Fruit fly (Drosophila melanogaster) whole organism, embryonic: ENCODE measurements around the gene CG15741.

Experiments used
- Atf6 ChIP-seq: fragments of 200-800 bp; sonication (Bioruptor generic); IDR thresholded peaks from 2 replicates; pipeline ENCODE4 v1.3.6; 2022; ENCODE audit warnings: missing biosample characterization, missing genetic modification characterization
- CG10431 ChIP-seq: fragments of 200-800 bp; sonication (Bioruptor generic); optimal IDR thresholded peaks from 3 replicates; lab custom pipeline; 2018; ENCODE audit warnings: missing biosample characterization, mild to moderate bottlenecking, missing genetic modification characterization
- CG11560 ChIP-seq: fragments of 200-800 bp; sonication (Bioruptor generic); IDR thresholded peaks from 3 replicates; pipeline ENCODE4 v1.3.6; 2022; ENCODE audit warnings: missing biosample characterization, missing genetic modification characterization
- CG12104 ChIP-seq: fragments of 200-800 bp; sonication (Bioruptor generic); optimal IDR thresholded peaks from 3 replicates; lab custom pipeline; 2016; ENCODE audit warnings: missing biosample characterization, missing genetic modification characterization
- CG14014 ChIP-seq: fragments of 200-800 bp; sonication (Bioruptor generic); IDR thresholded peaks from 2 replicates; pipeline ENCODE4 v1.3.6; 2022; ENCODE audit warnings: missing biosample characterization, missing genetic modification characterization
- CG14710 ChIP-seq: fragments of 200-800 bp; sonication (Bioruptor generic); optimal IDR thresholded peaks from 3 replicates; lab custom pipeline; 2019; ENCODE audit warnings: missing biosample characterization, mild to moderate bottlenecking, missing genetic modification characterization, moderate library complexity
- CG1603 ChIP-seq: fragments of 200-800 bp; sonication (Bioruptor generic); optimal IDR thresholded peaks from 2 replicates; lab custom pipeline; 2019; ENCODE audit warnings: missing biosample characterization, mild to moderate bottlenecking, missing genetic modification characterization, moderate library complexity
- CG16863 ChIP-seq: fragments of 200-800 bp; sonication (Bioruptor generic); optimal IDR thresholded peaks from 3 replicates; lab custom pipeline; 2016; ENCODE audit warnings: missing biosample characterization, missing genetic modification characterization
- CG17328 ChIP-seq: fragments of 200-800 bp; sonication (Bioruptor generic); IDR thresholded peaks from 2 replicates; pipeline ENCODE4 v1.3.6; 2022; ENCODE audit warnings: missing biosample characterization, missing genetic modification characterization
- CG17361 ChIP-seq: fragments of 200-800 bp; sonication (Bioruptor generic); IDR thresholded peaks from 3 replicates; pipeline ENCODE4 v1.3.6; 2022; ENCODE audit warnings: missing biosample characterization, missing genetic modification characterization
- CG17912 ChIP-seq: fragments of 200-800 bp; sonication (Bioruptor generic); optimal IDR thresholded peaks from 2 replicates; lab custom pipeline; 2018; ENCODE audit warnings: missing biosample characterization, mild to moderate bottlenecking, missing genetic modification characterization
- CG18599 ChIP-seq: fragments of 200-800 bp; sonication (Bioruptor generic); optimal IDR thresholded peaks from 3 replicates; lab custom pipeline; 2017; ENCODE audit warnings: missing biosample characterization, missing genetic modification characterization, mild to moderate bottlenecking, moderate library complexity, missing genetic modification reagents
- CG2116 ChIP-seq: fragments of 200-800 bp; sonication (Bioruptor generic); optimal IDR thresholded peaks from 3 replicates; lab custom pipeline; 2018; ENCODE audit warnings: missing biosample characterization, mild to moderate bottlenecking, missing genetic modification characterization
- CG2129 ChIP-seq: fragments of 200-800 bp; sonication (Bioruptor generic); IDR thresholded peaks from 2 replicates; pipeline ENCODE4 v1.3.6; 2022; ENCODE audit warnings: missing biosample characterization, missing genetic modification characterization; ENCODE audit not compliant: partially characterized antibody
- CG6683 ChIP-seq: fragments of 200-800 bp; sonication (Bioruptor generic); optimal IDR thresholded peaks from 2 replicates; lab custom pipeline; 2017; ENCODE audit warnings: missing biosample characterization, mild to moderate bottlenecking, missing genetic modification characterization, missing genetic modification reagents
- CG6791 ChIP-seq: fragments of 200-800 bp; sonication (Bioruptor generic); IDR thresholded peaks from 3 replicates; pipeline ENCODE4 v1.3.6; 2022; ENCODE audit warnings: missing biosample characterization, missing genetic modification characterization; ENCODE audit not compliant: partially characterized antibody
- CG8089 ChIP-seq: fragments of 200-800 bp; sonication (Bioruptor generic); optimal IDR thresholded peaks from 3 replicates; lab custom pipeline; 2016; ENCODE audit warnings: missing biosample characterization, missing genetic modification characterization
- CG9932 ChIP-seq: fragments of 200-800 bp; sonication (Bioruptor generic); IDR thresholded peaks from 2 replicates; pipeline ENCODE4 v1.3.6; 2022; ENCODE audit warnings: missing biosample characterization, missing genetic modification characterization
- D ChIP-seq, 2 experiments: fragments of 200-800 bp in 1 of 2; fragments of >200 bp in 1 of 2; sonication (Bioruptor generic) in 1 of 2; optimal IDR thresholded peaks; 2 replicates in 1 of 2; 3 replicates in 1 of 2; lab custom pipeline; 2017; ENCODE audit warnings: mild to moderate bottlenecking in 1 of 2, missing biosample characterization in 1 of 2, missing genetic modification characterization in 1 of 2, missing genetic modification reagents in 1 of 2
- Doc3 ChIP-seq: fragments of 200-800 bp; sonication (Bioruptor generic); IDR thresholded peaks from 3 replicates; pipeline ENCODE4 v1.3.6; 2022; ENCODE audit warnings: missing biosample characterization, missing genetic modification characterization; ENCODE audit not compliant: partially characterized antibody
- Hr51 ChIP-seq, 2 experiments: fragments of 200-800 bp; sonication (Bioruptor generic); optimal IDR thresholded peaks; 2 replicates in 1 of 2; 3 replicates in 1 of 2; lab custom pipeline; 2016 to 2018; ENCODE audit warnings: missing biosample characterization in 2 of 2, missing genetic modification characterization in 2 of 2, mild to moderate bottlenecking in 1 of 2, moderate library complexity in 1 of 2
- Jarid2 ChIP-seq: fragments of 200-800 bp; sonication (Bioruptor generic); optimal IDR thresholded peaks from 3 replicates; lab custom pipeline; 2017; ENCODE audit warnings: mild to moderate bottlenecking, missing biosample characterization, missing genetic modification reagents, missing genetic modification characterization
- Scr ChIP-seq: fragments of 200-800 bp; sonication (Bioruptor generic); IDR thresholded peaks from 2 replicates; pipeline ENCODE4 v1.3.6; 2022; ENCODE audit warnings: missing biosample characterization, missing genetic modification characterization; ENCODE audit not compliant: partially characterized antibody
- Side ChIP-seq: fragments of 200-800 bp; sonication (Bioruptor generic); optimal IDR thresholded peaks from 2 replicates; lab custom pipeline; 2016; ENCODE audit warnings: missing biosample characterization, missing genetic modification characterization
- br ChIP-seq: fragments of >200 bp; optimal IDR thresholded peaks from 2 replicates; lab custom pipeline; 2017
- bsh ChIP-seq, 2 experiments: fragments of 200-800 bp; sonication (Bioruptor generic); optimal IDR thresholded peaks; 2 replicates each; lab custom pipeline; 2017 to 2018; ENCODE audit warnings: mild to moderate bottlenecking in 2 of 2, missing biosample characterization in 2 of 2, missing genetic modification characterization in 2 of 2, moderate library complexity in 1 of 2
- cg ChIP-seq: fragments of 200-800 bp; sonication (Bioruptor generic); optimal IDR thresholded peaks from 3 replicates; lab custom pipeline; 2019; ENCODE audit warnings: missing biosample characterization, mild to moderate bottlenecking, missing genetic modification characterization, moderate library complexity
- corto ChIP-seq: fragments of 200-800 bp; sonication (Bioruptor generic); optimal IDR thresholded peaks from 2 replicates; lab custom pipeline; 2016; ENCODE audit warnings: missing biosample characterization, mild to moderate bottlenecking, missing genetic modification characterization, moderate library complexity
- gem ChIP-seq: fragments of 200-800 bp; sonication (Bioruptor generic); optimal IDR thresholded peaks from 2 replicates; lab custom pipeline; 2019; ENCODE audit warnings: missing biosample characterization, mild to moderate bottlenecking, missing genetic modification characterization, moderate library complexity
- gsb ChIP-seq: fragments of 200-800 bp; sonication (Bioruptor generic); IDR thresholded peaks from 2 replicates; pipeline ENCODE4 v1.3.6; 2022; ENCODE audit warnings: missing biosample characterization, missing genetic modification characterization
- gsb-n ChIP-seq: fragments of 200-800 bp; sonication (Bioruptor generic); optimal IDR thresholded peaks from 3 replicates; lab custom pipeline; 2018; ENCODE audit warnings: missing biosample characterization, mild to moderate bottlenecking, missing genetic modification characterization
- her ChIP-seq: fragments of 200-800 bp; sonication (Bioruptor generic); optimal IDR thresholded peaks from 2 replicates; lab custom pipeline; 2016; ENCODE audit warnings: missing biosample characterization, missing genetic modification characterization
- jigr1 ChIP-seq: fragments of 200-800 bp; sonication (Bioruptor generic); IDR thresholded peaks from 3 replicates; pipeline ENCODE4 v1.3.6; 2022; ENCODE audit warnings: missing biosample characterization, missing genetic modification characterization
- ken ChIP-seq: fragments of 200-800 bp; sonication (Bioruptor generic); IDR thresholded peaks from 3 replicates; pipeline ENCODE4 v1.3.6; 2022; ENCODE audit warnings: missing biosample characterization, missing genetic modification characterization
- kni ChIP-seq: fragments of 200-800 bp; sonication (Bioruptor generic); optimal IDR thresholded peaks from 3 replicates; lab custom pipeline; 2017; ENCODE audit warnings: mild to moderate bottlenecking, missing biosample characterization, missing genetic modification reagents, missing genetic modification characterization
- lov ChIP-seq, 2 experiments: fragments of 200-800 bp in 1 of 2; fragments of >200 bp in 1 of 2; sonication (Bioruptor generic) in 1 of 2; IDR thresholded peaks in 1 of 2; optimal IDR thresholded peaks in 1 of 2; 2 replicates in 1 of 2; 3 replicates in 1 of 2; pipeline versions ENCODE4 v1.3.6 to Lab custom; 2017 to 2022; ENCODE audit warnings: missing biosample characterization in 1 of 2, missing genetic modification characterization in 1 of 2
- nau ChIP-seq: fragments of 200-800 bp; sonication (Bioruptor generic); optimal IDR thresholded peaks from 3 replicates; lab custom pipeline; 2017; ENCODE audit warnings: missing biosample characterization, mild to moderate bottlenecking, missing genetic modification characterization, missing genetic modification reagents
- pan ChIP-seq, 4 experiments: fragments of >200 bp in 3 of 4; fragments of 200-800 bp in 1 of 4; sonication (Bioruptor generic) in 1 of 4; optimal IDR thresholded peaks in 3 of 4; IDR thresholded peaks in 1 of 4; 2 replicates each; pipeline versions ENCODE4 v1.3.6 to Lab custom; 2017 to 2022; ENCODE audit warnings: missing biosample characterization in 2 of 4, missing genetic modification characterization in 2 of 4, mixed read lengths in 1 of 4
- pnt ChIP-seq: fragments of 200-800 bp; sonication (Bioruptor generic); optimal IDR thresholded peaks from 3 replicates; lab custom pipeline; 2016; ENCODE audit warnings: missing biosample characterization, missing genetic modification characterization
- sd ChIP-seq: fragments of 200-800 bp; sonication (Bioruptor generic); optimal IDR thresholded peaks from 3 replicates; lab custom pipeline; 2018; ENCODE audit warnings: missing biosample characterization, mild to moderate bottlenecking, missing genetic modification characterization, moderate library complexity
- sens ChIP-seq: fragments of 200-800 bp; sonication (Bioruptor generic); peaks from one replicate; lab custom pipeline; 2016; ENCODE audit warnings: missing biosample characterization, missing genetic modification characterization
- sim ChIP-seq: fragments of 200-800 bp; sonication (Bioruptor generic); IDR thresholded peaks from 2 replicates; pipeline ENCODE4 v1.3.6; 2022; ENCODE audit warnings: missing biosample characterization, missing genetic modification characterization
- sna ChIP-seq: fragments of 200-800 bp; sonication (Bioruptor generic); IDR thresholded peaks from 2 replicates; pipeline ENCODE4 v1.3.6; 2022; ENCODE audit warnings: missing biosample characterization, missing genetic modification characterization; ENCODE audit not compliant: partially characterized antibody
- so ChIP-seq: fragments of 200-800 bp; sonication (Bioruptor generic); IDR thresholded peaks from 3 replicates; pipeline ENCODE4 v1.3.6; 2022; ENCODE audit warnings: missing biosample characterization, missing genetic modification characterization
- stwl ChIP-seq: fragments of 200-800 bp; sonication (Bioruptor generic); optimal IDR thresholded peaks from 3 replicates; lab custom pipeline; 2018; ENCODE audit warnings: missing biosample characterization, mild to moderate bottlenecking, missing genetic modification characterization, moderate library complexity

Gene CG15741

DNA sequence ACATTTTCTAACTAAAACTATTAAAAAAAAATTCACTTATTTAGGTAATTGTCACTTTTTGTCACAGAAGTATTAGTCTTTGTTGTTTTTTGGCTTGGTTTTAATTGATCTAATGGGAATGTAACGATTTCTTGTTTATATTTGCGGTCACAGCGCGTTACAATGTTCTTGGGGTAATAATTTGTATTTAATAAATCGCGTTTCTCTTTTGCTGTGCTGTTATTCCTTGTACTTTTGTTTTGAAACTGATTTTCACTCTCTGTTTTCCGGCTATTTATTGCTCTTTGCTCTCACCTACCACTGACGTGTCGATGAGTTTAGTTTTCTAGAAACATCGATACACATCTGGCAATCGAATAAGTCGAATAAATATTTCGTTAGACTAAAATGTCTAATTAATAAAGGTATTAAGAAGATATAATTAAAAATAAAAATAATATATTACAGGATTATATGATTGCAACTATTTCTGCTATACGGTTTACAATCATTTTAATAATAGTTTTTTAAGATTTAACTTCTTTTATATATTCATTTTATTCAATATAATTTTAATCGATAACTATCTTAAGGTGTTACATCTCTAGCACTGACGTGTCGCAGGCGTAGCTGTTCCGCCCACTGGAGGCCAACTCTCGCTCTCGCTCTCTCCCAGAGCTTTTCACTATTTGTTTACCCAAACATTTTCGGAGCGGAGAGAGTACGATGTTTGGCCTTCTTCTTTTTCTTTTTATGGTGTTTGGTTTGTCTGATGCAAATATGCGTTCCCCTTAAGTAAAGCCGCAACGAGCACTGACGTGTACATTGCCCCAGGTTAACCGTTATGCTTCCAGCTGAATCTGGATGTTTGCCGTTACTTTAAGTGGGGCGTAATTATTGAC, 30.7 kb downstream of the CG15741 start, which contains the start of gene Hsc70-3 (continued):
- TF ChIP-seq CG2129 (peak; percentile 46), sens (GFP tag; lab: Kevin White, UChicago) (peak; percentile 83), jigr1 (no peak), CG11560 (tag; lab: Robert Waterston, UW) (peak; percentile 98), br (lab: Kevin White, UChicago) (no peak), CG1603 (tag; lab: Kevin White, UChicago) (peak; percentile 62), CG17361 (peak; percentile 61), bsh (GFP tag; optimal IDR thresholded peaks at IDR 0.05; lab: Kevin White, UChicago) (peak in 1 of 2 experiments; percentile 70), CG12104 (GFP tag; lab: Kevin White, UChicago) (no peak), her (GFP tag; lab: Kevin White, UChicago) (peak; percentile 40), Atf6 (no peak), CG16863 (peak; percentile 11), Scr (peak; percentile 85), stwl (peak; percentile 49), sd (tag; lab: Kevin White, UChicago) (peak; percentile 58), CG10431 (GFP tag; lab: Kevin White, UChicago) (peak; percentile 61), D (optimal IDR thresholded peaks at IDR 0.05; lab: Kevin White, UChicago) (no peak), D (GFP tag; optimal IDR thresholded peaks at IDR 0.05; lab: Kevin White, UChicago) (peak; percentile 1), CG14014 (GFP tag; lab: Robert Waterston, UW) (peak; percentile 39; the same call in 1 of the 2 replicates), ken (no peak), CG6683 (no peak), pan (optimal IDR thresholded peaks at IDR 0.05; lab: Kevin White, UChicago) (no peak), pan (GFP tag; optimal IDR thresholded peaks at IDR 0.05 in 1 of 2, IDR thresholded peaks at IDR 0.05 in 1 of 2) (no peak), CG9932 (GFP tag; lab: Robert Waterston, UW) (no peak), pnt (GFP tag; lab: Kevin White, UChicago) (no peak), CG6791 (GFP tag; lab: Robert Waterston, UW) (0 out of 3 replicates have a peak, but pooled peaks have one; percentile 49), gem (peak; percentile 33), CG18599 (GFP tag; lab: Kevin White, UChicago) (peak; percentile 4), corto (GFP tag; lab: Kevin White, UChicago) (peak; percentile 8), sim (GFP tag; lab: Robert Waterston, UW) (0 out of 2 replicates have a peak, but pooled peaks have one; percentile 17), CG2116 (GFP tag; lab: Kevin White, UChicago) (peak; percentile 46), CG17328 (GFP tag; lab: Robert Waterston, UW) (peak; percentile 58), gsb (GFP tag; lab: Robert Waterston, UW) (no peak), so (GFP tag; lab: Robert Waterston, UW) (peak; percentile 26; the same call in 1 of the 3 replicates), lov (optimal IDR thresholded peaks at IDR 0.05; lab: Kevin White, UChicago) (no peak), lov (GFP tag; IDR thresholded peaks at IDR 0.05; lab: Robert Waterston, UW) (peak; percentile 47; the same call in 1 of the 3 replicates), CG14710 (peak; percentile 53), gsb-n (tag; lab: Kevin White, UChicago) (no peak), Jarid2 (GFP tag; lab: Kevin White, UChicago) (peak; percentile 57), Hr51 (GFP tag; optimal IDR thresholded peaks at IDR 0.05; lab: Kevin White, UChicago) (peak in 1 of 2 experiments; percentile 55), Side (GFP tag; lab: Kevin White, UChicago) (peak; percentile 40), sna (peak; percentile 79; the same call in 1 of the 2 replicates), nau (peak; percentile 78), cg (GFP tag; lab: Kevin White, UChicago) (no peak), Doc3 (GFP tag; lab: Robert Waterston, UW) (peak; percentile 78; the same call in 2 of the 3 replicates), CG17912 (peak; percentile 18), kni (GFP tag; lab: Kevin White, UChicago) (peak; percentile 91), CG8089 (peak; percentile 34)
